Worm (Caenorhabditis elegans) whole organism, midembryonic: Measurements from ENCODE around the gene B0281.4.
"Not testable (repeated sequence)": the region's sequence is repeated elsewhere in the genome, so short reads cannot be mapped to it uniquely, and the experiment has no call there.

Experiments
- T22C8.4 ChIP-seq: fragments of 200-800 bp; sonication (Bioruptor generic); IDR thresholded peaks from 2 replicates; pipeline ENCODE4 v1.3.6; 2022; ENCODE audit warnings: missing genetic modification characterization, missing compliant biosample characterization
- cog-1 ChIP-seq: sonication (generic microtip); optimal IDR thresholded peaks from 2 replicates; lab custom pipeline; 2016; ENCODE audit warnings: missing genetic modification characterization, missing compliant biosample characterization
- flt-1 ChIP-seq: fragments of 200-800 bp; sonication (Bioruptor generic); IDR thresholded peaks from 2 replicates; pipeline ENCODE4 v1.3.6; 2022; ENCODE audit warnings: missing genetic modification characterization, missing compliant biosample characterization
- klf-2 ChIP-seq: fragments of 200-800 bp; sonication (Bioruptor generic); conservative IDR thresholded peaks from 2 replicates; pipeline ENCODE4 v1.3.6; 2022; ENCODE audit warnings: missing genetic modification reagents, missing genetic modification characterization, missing compliant biosample characterization
- med-1 ChIP-seq: sonication (generic microtip); optimal IDR thresholded peaks from 2 replicates; lab custom pipeline; 2017; ENCODE audit warnings: missing genetic modification characterization, mild to moderate bottlenecking, missing compliant biosample characterization, antibody characterized with exemption, missing genetic modification reagents; ENCODE audit not compliant: insufficient read depth
- ref-1 ChIP-seq: fragments of 200-800 bp; sonication (Bioruptor generic); conservative IDR thresholded peaks from 2 replicates; pipeline ENCODE4 v1.3.6; 2022; ENCODE audit warnings: missing genetic modification reagents, missing genetic modification characterization, missing compliant biosample characterization
- tab-1 ChIP-seq: fragments of 200-800 bp; sonication (Bioruptor generic); IDR thresholded peaks from 2 replicates; pipeline ENCODE4 v1.3.6; 2022; ENCODE audit warnings: missing genetic modification characterization, missing compliant biosample characterization
- ztf-23 ChIP-seq: fragments of 200-800 bp; sonication (Bioruptor generic); IDR thresholded peaks from 2 replicates; pipeline ENCODE4 v1.3.6; 2022; ENCODE audit warnings: missing genetic modification reagents, missing genetic modification characterization, missing compliant biosample characterization
- ztf-29 ChIP-seq: fragments of 200-800 bp; sonication (Bioruptor generic); IDR thresholded peaks from 2 replicates; pipeline ENCODE4 v1.3.6; 2022; ENCODE audit warnings: missing genetic modification reagents, missing genetic modification characterization, missing compliant biosample characterization

B0281.4 gene

DNA sequence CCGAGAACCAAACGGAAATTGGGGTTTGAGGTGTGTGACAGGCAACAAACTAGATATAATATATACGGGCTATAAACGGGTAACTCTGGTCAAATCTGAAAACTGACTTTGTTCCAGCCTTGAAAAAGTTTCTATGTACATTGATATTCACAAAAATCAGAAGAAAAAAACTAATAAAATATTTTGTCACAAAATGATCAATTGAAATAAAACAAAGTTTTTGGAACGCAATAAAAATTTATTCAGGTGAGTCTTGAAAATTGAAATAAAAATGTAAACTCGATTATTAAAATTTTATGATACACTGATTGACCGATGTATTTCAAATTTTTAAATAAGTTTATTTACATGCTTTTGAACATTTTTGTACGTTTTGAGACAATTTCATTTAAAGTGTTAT lies 3.7 kb upstream of the B0281.4 start, which contains the start of gene B0281.6:
B0281.6 (minus strand) TSS at position 101 of the 400 bp plus-strand sequence.
- TF ChIP-seq flt-1 (GFP tag; lab: Robert Waterston, UW), result no peak
- no peak for TF ChIP-seq cog-1 (tag; lab: Kevin White, UChicago)
- TF ChIP-seq med-1 (GFP tag; lab: Kevin White, UChicago), result no peak
- no peak for TF ChIP-seq T22C8.4 (GFP tag; lab: Robert Waterston, UW)

DNA sequence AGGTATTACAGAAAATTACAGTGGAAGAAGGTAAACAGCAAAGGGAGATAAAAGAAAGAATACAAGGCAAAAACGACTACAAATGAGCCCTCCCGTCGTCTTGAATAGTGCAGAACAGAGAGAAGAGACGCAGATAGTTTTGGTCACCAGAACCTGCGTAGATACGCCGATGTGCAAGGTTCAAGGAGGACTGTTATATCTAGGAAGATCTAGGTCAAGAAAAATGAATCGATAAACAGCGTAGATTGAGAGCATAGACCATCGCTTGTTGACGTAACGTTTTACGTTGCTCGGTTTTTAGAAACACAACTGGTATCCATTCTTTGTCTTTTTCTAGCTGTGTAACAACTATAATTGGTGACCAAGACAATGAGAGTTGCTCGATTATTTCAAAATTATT lies 2.2 kb upstream of the B0281.4 start, which contains the start of gene B0281.5:
B0281.5 (minus strand) TSS at position 101 of the 400 bp plus-strand sequence.
- TF ChIP-seq cog-1 (tag; lab: Kevin White, UChicago) (no peak), ztf-29 (GFP tag; lab: Robert Waterston, UW) (no peak)

DNA sequence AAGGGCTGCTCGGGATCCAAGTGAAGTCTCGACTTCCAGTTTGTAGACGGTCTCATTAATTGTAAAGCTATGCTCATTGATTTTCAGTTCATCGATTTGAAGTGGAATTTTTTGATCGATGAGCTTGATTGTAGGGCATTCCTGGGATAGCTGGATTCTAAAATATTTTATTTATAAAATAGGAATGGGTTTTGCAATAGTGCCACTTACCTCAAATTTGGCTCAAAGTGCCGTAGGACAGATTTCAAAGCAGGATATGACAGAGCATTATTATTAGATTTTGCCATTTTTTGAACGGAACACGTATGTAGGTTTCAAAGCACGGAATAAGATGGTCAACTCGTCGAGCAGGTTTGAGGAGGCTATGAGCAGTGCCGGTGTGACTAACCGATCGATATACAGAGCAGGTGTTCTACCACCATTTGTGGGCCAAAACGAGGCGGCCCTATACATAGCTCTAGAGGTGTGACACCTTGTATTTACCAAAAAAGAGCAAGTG lies 2.8 kb downstream of the B0281.4 start, which contains the start of gene fbxc-25:
fbxc-25 (minus strand) TSS at position 449 of the 499 bp plus-strand sequence.
- no peak for TF ChIP-seq ref-1
- TF ChIP-seq ztf-29 (GFP tag; lab: Robert Waterston, UW), result no peak
- TF ChIP-seq T22C8.4 (GFP tag; lab: Robert Waterston, UW), result no peak
- TF ChIP-seq med-1 (GFP tag; lab: Kevin White, UChicago), result no peak
- no peak for TF ChIP-seq tab-1
- TF ChIP-seq cog-1 (tag; lab: Kevin White, UChicago), result no peak
- TF ChIP-seq ztf-23 (GFP tag; lab: Robert Waterston, UW), result no peak
- TF ChIP-seq klf-2, result no peak
- no peak for TF ChIP-seq flt-1 (GFP tag; lab: Robert Waterston, UW)

DNA sequence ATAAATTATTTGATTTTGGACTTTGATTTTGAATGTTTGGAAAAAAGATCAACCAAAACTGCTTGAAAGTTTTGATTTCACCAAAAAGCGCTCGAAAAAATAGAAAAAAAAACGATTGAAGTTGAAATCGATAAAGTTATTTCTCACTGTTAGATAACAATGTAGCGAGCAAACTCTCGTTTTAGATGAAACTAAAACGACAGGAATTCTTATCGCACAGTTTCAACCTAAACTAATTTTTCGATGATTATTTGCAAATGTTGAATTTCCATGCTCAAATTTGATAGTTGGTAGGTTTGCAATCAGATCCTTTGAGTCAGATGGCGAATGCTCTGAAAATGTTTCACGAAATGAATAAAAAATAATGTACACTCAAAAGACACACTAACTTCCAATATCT lies 6.1 kb downstream of the B0281.4 start:
- no peak for TF ChIP-seq T22C8.4 (GFP tag; lab: Robert Waterston, UW)
- TF ChIP-seq klf-2, result no peak
- no peak for TF ChIP-seq ztf-29 (GFP tag; lab: Robert Waterston, UW)
- TF ChIP-seq ref-1, result no peak
- no peak for TF ChIP-seq med-1 (GFP tag; lab: Kevin White, UChicago)
- no peak for TF ChIP-seq tab-1
- TF ChIP-seq ztf-23 (GFP tag; lab: Robert Waterston, UW), result no peak
- no peak for TF ChIP-seq cog-1 (tag; lab: Kevin White, UChicago)
- TF ChIP-seq flt-1 (GFP tag; lab: Robert Waterston, UW), result no peak

DNA sequence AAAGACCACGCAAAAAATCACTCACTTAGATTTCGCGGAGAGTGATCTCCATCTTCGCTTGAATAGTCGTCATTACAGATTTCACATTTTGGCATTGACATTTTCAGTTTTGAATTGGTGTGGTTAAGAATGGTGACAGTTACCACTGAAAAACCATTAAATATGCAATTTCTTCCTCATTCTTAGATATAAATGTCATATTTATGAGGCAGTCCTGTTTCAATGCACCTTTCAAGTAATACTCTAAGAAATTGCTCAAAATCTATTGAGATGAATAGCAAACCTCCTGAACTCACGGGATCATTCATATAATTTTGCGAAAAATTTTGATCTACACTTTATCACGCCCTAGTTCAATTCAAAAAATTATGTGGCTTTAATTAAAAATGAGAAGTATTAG lies 6.6 kb downstream of the B0281.4 start, which contains the start of gene K09F6.7:
K09F6.7 (minus strand) TSS at position 101 of the 400 bp plus-strand sequence.
- TF ChIP-seq T22C8.4 (GFP tag; lab: Robert Waterston, UW), result no peak
- TF ChIP-seq ref-1, result no peak
- TF ChIP-seq ztf-29 (GFP tag; lab: Robert Waterston, UW), result no peak
- no peak for TF ChIP-seq flt-1 (GFP tag; lab: Robert Waterston, UW)
- no peak for TF ChIP-seq cog-1 (tag; lab: Kevin White, UChicago)
- no peak for TF ChIP-seq tab-1
- TF ChIP-seq klf-2, result no peak
- TF ChIP-seq ztf-23 (GFP tag; lab: Robert Waterston, UW), result no peak
- no peak for TF ChIP-seq med-1 (GFP tag; lab: Kevin White, UChicago)

DNA sequence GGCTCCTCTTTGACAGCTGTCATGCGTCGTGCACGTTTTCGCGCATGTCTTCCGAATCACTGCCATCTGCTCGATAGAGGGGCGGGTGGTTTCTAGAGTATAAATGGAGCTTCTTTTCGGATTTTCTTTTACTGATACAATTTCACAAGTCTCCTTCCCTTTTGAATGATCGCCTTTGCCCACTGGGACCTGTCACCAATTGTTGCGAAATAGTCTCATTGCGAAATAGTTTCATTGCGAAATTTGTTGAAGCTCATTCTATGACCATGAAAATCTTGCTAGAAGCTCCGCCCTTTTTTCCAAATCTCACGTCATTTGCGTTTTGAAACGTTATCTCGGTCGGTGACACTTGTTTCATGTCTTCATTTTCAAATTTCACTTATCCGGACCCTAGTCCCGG lies 9.2 kb downstream of the B0281.4 start:
- no peak for TF ChIP-seq ztf-29 (GFP tag; lab: Robert Waterston, UW)
- TF ChIP-seq med-1 (GFP tag; lab: Kevin White, UChicago), result no peak
- TF ChIP-seq ref-1, result no peak
- TF ChIP-seq ztf-23 (GFP tag; lab: Robert Waterston, UW), result no peak
- TF ChIP-seq T22C8.4 (GFP tag; lab: Robert Waterston, UW), result no peak
- no peak for TF ChIP-seq cog-1 (tag; lab: Kevin White, UChicago)
- no peak for TF ChIP-seq tab-1
- no peak for TF ChIP-seq flt-1 (GFP tag; lab: Robert Waterston, UW)
- no peak for TF ChIP-seq klf-2

DNA sequence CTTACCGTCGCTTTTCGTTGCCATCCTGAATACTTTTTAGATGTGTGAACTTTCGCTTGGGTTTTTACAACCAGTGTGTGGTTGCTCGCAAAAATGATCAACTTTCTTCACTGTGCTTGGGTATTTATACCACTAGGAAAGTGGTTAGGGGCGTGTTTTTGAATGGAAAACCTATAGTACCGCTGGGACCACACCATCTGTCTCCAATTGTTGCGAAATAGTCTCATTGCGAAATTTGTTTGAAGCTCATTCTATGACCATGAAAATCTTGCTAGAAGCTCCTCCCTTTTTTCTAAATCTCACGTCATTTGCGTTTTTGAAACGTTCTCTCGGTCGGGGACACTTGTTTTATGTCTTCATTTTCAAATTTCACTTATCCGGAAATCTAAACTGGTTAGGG lies 9.8 kb downstream of the B0281.4 start, which contains the start of the genes K09F6.10 and K09F6.13:
K09F6.10 (minus strand) TSS at position 86 of the 400 bp plus-strand sequence.
K09F6.13 (plus strand) TSS at position 317 of the 400 bp plus-strand sequence.
- no peak for TF ChIP-seq T22C8.4 (GFP tag; lab: Robert Waterston, UW)
- TF ChIP-seq cog-1 (tag; lab: Kevin White, UChicago), result no peak
- no peak for TF ChIP-seq klf-2
- TF ChIP-seq ztf-29 (GFP tag; lab: Robert Waterston, UW), result no peak

DNA sequence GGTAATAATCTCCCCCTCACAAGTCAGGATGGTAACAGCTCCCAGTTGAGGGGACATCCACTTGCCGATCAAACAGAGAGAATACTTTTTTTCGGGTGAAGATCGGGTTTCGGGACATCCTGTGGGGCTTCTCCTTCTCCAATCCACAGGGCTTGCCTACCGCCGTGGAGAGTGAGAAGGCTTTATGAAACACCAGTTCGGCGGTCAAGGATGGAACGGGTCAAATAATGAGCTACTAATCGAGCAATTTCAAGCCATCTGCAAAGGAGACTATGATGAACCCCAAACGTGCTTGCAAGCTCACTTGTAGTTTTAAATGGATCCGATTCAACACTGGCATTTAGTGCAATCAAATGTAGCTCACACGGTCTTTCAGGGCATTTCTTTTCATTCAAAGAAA lies 13.9 kb downstream of the B0281.4 start:
- TF ChIP-seq tab-1 (no peak), cog-1 (tag; lab: Kevin White, UChicago) (no peak), T22C8.4 (GFP tag; lab: Robert Waterston, UW) (no peak), ref-1 (no peak), med-1 (GFP tag; lab: Kevin White, UChicago) (no peak), ztf-29 (GFP tag; lab: Robert Waterston, UW) (no peak), klf-2 (no peak), flt-1 (GFP tag; lab: Robert Waterston, UW) (no peak), ztf-23 (GFP tag; lab: Robert Waterston, UW) (no peak)

DNA sequence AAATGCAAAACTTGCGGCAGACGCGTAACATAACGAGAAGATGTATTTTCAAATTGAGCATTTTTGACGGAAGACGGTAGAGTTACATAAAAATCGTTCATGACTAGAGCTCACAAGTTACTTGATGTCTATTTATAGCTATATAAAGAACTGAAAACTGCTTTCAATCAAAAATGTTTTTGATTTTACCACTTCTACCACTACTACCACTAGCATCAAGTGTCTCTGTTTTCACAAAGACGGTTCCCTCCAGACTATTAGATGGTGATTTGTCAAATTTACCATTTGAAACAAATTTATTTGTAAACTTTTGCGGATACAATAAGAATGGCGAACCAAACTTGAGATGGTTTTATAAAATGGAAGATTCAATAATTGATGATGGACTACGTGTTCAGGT lies 16.0 kb downstream of the B0281.4 start, which contains the start of gene K09F6.9:
K09F6.9 (minus strand) TSS at position 101 of the 400 bp plus-strand sequence.
- not testable (repeated sequence) for TF ChIP-seq flt-1 (GFP tag; lab: Robert Waterston, UW); med-1 (GFP tag; lab: Kevin White, UChicago); tab-1

DNA sequence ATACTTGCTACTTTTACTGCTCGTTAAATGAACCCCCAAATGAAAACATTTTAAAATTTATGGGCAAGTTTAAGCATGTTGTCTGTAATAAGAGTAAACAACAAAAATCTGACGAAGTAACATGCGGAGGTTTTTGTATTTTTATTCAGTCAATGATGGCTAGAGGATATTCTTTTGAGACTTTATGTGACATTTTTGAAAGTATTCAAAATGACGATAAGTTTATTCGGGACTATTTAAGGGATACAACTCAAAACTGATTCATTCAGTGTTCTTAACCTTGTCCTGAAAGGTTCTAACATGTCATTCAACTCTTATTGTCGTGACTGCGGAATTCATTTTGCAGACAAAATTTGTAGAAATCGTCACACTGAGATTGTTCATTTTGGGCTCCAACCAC lies 18.8 kb downstream of the B0281.4 start, which contains the start of gene K09F6.11:
K09F6.11 (plus strand) TSS at position 301 of the 400 bp plus-strand sequence.
- no peak for TF ChIP-seq ztf-29 (GFP tag; lab: Robert Waterston, UW)
- no peak for TF ChIP-seq med-1 (GFP tag; lab: Kevin White, UChicago)
- no peak for TF ChIP-seq cog-1 (tag; lab: Kevin White, UChicago)
- TF ChIP-seq T22C8.4 (GFP tag; lab: Robert Waterston, UW), result no peak
- TF ChIP-seq ztf-23 (GFP tag; lab: Robert Waterston, UW), result no peak
- no peak for TF ChIP-seq ref-1
- TF ChIP-seq tab-1, result no peak
- no peak for TF ChIP-seq klf-2
- no peak for TF ChIP-seq flt-1 (GFP tag; lab: Robert Waterston, UW)
